Worm (Caenorhabditis elegans) whole organism, L4/young adult: ENCODE results near the gene F41G3.6.

Source experiments
- W03F9.2 ChIP-seq: fragments of 150-350 bp; optimal IDR thresholded peaks from 2 replicates; lab custom pipeline; 2014; ENCODE audit warnings: missing biosample characterization, missing genetic modification characterization
- dao-5 ChIP-seq: sonication (generic microtip); optimal IDR thresholded peaks from 2 replicates; lab custom pipeline; 2016; ENCODE audit warnings: missing genotype, missing genetic modification characterization, moderate library complexity, missing compliant biosample characterization
- him-1 ChIP-seq: sonication (generic microtip); optimal IDR thresholded peaks from 2 replicates; lab custom pipeline; 2016; ENCODE audit warnings: missing genotype, missing genetic modification reagents, missing genetic modification characterization, missing compliant biosample characterization

The F41G3.6 gene

ce11 chrII:6781231-6781630 is 38.5 kb downstream of the F41G3.6 start:
- no peak for TF ChIP-seq him-1
- no peak for TF ChIP-seq dao-5 (tag; lab: Kevin White, UChicago)
- no peak for TF ChIP-seq W03F9.2 (tag; lab: Kevin White, UChicago)

- TF ChIP-seq him-1, result no peak
- no peak for TF ChIP-seq W03F9.2 (tag; lab: Kevin White, UChicago)
- TF ChIP-seq dao-5 (tag; lab: Kevin White, UChicago), result no peak
Observed at ce11 chrII:6781983-6782382, 39.3 kb downstream of the F41G3.6 start.

DNA sequence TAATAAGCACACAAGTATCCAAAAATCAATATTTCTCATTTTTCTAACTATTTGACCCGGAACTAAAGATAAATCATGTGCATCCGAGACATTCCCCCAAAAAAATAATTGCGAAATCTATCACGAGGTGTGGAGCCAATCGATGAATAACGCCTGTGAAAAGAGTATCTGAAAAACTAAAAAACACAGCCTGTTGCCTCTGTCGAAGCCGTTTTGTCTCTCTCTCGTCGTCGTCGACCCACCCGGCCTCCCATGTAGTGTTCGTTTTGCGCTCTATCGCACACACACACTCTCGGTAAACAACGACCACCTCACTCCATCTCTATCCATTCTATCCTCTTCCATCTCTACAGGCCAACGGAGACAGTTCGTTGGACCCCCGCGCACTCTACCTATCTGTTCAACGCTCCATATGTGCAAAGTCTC is 40.0 kb downstream of the F41G3.6 start:
- TF ChIP-seq W03F9.2 (tag; lab: Kevin White, UChicago) (peak; percentile 7), him-1 (no peak), dao-5 (tag; lab: Kevin White, UChicago) (peak; percentile 52)

DNA sequence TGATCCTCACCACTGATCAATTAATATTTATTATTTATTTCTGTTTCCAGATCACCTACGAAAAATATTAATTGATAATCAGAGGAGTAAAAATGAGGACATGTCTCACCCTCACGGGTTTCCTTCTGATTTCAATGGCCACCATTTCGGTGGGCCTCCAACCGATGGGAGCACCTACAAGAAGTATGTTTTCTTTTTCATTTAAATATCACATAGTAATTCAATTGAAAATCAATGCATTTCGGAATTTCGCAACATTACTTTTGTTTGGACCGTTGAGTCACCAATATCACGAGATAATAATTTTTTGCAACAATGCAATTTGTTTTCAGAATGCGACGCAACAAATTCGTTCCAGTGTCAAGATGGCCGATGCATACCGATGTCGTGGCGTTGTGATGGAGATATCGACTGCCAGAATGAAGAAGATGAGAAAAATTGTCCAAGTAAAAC is 40.7 kb downstream of the F41G3.6 start, which contains the start of gene gldi-2:
gldi-2 (plus strand) TSS at position 51 of the 453 bp plus-strand sequence.
- no peak for TF ChIP-seq dao-5 (tag; lab: Kevin White, UChicago)
- TF ChIP-seq W03F9.2 (tag; lab: Kevin White, UChicago), result no peak
- TF ChIP-seq him-1, result no peak

- TF ChIP-seq dao-5 (tag; lab: Kevin White, UChicago), result no peak
- TF ChIP-seq W03F9.2 (tag; lab: Kevin White, UChicago), result no peak
- no peak for TF ChIP-seq him-1
Observed at ce11 chrII:6788672-6789298, 46.1 kb downstream of the F41G3.6 start, which contains the start of gene T13C2.3. Gene T13C2.3, plus strand, starts transcription at chrII:6789248.

DNA sequence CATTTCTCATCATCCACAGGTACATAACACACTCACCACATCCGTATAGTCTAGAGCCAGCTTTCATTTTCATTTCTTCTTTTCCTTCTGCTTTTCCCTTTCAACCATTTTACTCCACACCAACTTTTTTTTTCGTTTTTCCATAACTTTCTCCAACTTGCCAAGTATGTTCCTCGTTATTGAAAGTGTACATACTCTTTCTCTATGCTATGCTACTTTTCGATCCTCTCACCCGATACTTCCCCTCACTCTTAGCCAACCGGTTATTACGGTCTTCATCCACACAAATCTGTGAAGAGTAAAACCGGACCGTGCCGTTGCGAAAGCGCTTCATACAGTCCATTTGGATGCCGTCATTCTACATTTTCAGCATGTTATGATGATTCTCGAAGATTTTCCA is 49.2 kb downstream of the F41G3.6 start, which contains the start of gene T13C2.2:
T13C2.2 (plus strand) TSS at position 301 of the 400 bp plus-strand sequence.
- no peak for TF ChIP-seq him-1
- no peak for TF ChIP-seq W03F9.2 (tag; lab: Kevin White, UChicago)
- TF ChIP-seq dao-5 (tag; lab: Kevin White, UChicago), result no peak
